Worm (Caenorhabditis elegans) whole organism, L4 larva: ENCODE data around the gene Y116A8C.38.

ENCODE experiments used
- F26F4.8 ChIP-seq: fragments of 200-800 bp; sonication (Bioruptor generic); conservative IDR thresholded peaks from 2 replicates; pipeline ENCODE4 v1.3.6; 2022; ENCODE audit warnings: missing genetic modification characterization, missing compliant biosample characterization
- R02D3.7 ChIP-seq: fragments of 150-350 bp; sonication (generic microtip); optimal IDR thresholded peaks from 3 replicates; lab custom pipeline; 2014; ENCODE audit warnings: missing biosample characterization, missing genetic modification characterization
- T26A8.4 ChIP-seq: fragments of 200-800 bp; sonication (Bioruptor generic); IDR thresholded peaks from 2 replicates; pipeline ENCODE4 v1.3.6; 2022; ENCODE audit warnings: missing genetic modification characterization, missing compliant biosample characterization
- ZK337.2 ChIP-seq: fragments of 200-800 bp; sonication (Bioruptor generic); IDR thresholded peaks from 2 replicates; pipeline ENCODE4 v1.3.6; 2022; ENCODE audit warnings: missing genetic modification reagents, missing genetic modification characterization, missing compliant biosample characterization
- ZK546.5 ChIP-seq, 2 experiments: sonication (generic microtip); optimal IDR thresholded peaks; 2 replicates each; lab custom pipeline; 2017; ENCODE audit warnings: missing biosample characterization in 2 of 2, missing genetic modification characterization in 2 of 2
- arid-1 ChIP-seq: fragments of 200-800 bp; sonication (Bioruptor generic); conservative IDR thresholded peaks from 2 replicates; pipeline ENCODE4 v1.3.6; 2022; ENCODE audit warnings: missing genetic modification reagents, missing genetic modification characterization, missing compliant biosample characterization
- ceh-28 ChIP-seq: fragments of 150-350 bp; optimal IDR thresholded peaks from 2 replicates; lab custom pipeline; 2014; ENCODE audit warnings: missing biosample characterization, missing genetic modification reagents, missing genetic modification characterization
- ceh-32 ChIP-seq: sonication (generic microtip); optimal IDR thresholded peaks from 2 replicates; lab custom pipeline; 2016; ENCODE audit warnings: mild to moderate bottlenecking, missing genetic modification characterization, missing compliant biosample characterization; ENCODE audit not compliant: poor library complexity
- daf-16 ChIP-seq, 3 experiments: sonication (generic microtip); optimal IDR thresholded peaks; 2 replicates each; lab custom pipeline; 2016 to 2017; ENCODE audit warnings: missing genetic modification characterization in 3 of 3, missing genetic modification reagents in 3 of 3, mild to moderate bottlenecking in 2 of 3, missing compliant biosample characterization in 2 of 3, missing biosample characterization in 1 of 3, moderate library complexity in 1 of 3
- daf-8 ChIP-seq: fragments of 200-800 bp; sonication (Bioruptor generic); IDR thresholded peaks from 2 replicates; pipeline ENCODE4 v1.3.6; 2022; ENCODE audit warnings: missing genetic modification characterization, missing compliant biosample characterization
- dmd-6 ChIP-seq: fragments of 200-800 bp; sonication (Bioruptor generic); IDR thresholded peaks from 2 replicates; pipeline ENCODE4 v1.3.6; 2022; ENCODE audit warnings: missing genetic modification reagents, missing genetic modification characterization, missing compliant biosample characterization
- dmd-9 ChIP-seq: fragments of 200-800 bp; sonication (Bioruptor generic); IDR thresholded peaks from 2 replicates; pipeline ENCODE4 v1.3.6; 2022; ENCODE audit warnings: missing genetic modification reagents, missing genetic modification characterization, missing compliant biosample characterization
- hif-1 ChIP-seq, 2 experiments: sonication (generic microtip); optimal IDR thresholded peaks; 2 replicates each; lab custom pipeline; 2016 to 2017; ENCODE audit warnings: missing compliant biosample characterization in 2 of 2, missing genetic modification characterization in 2 of 2, missing genetic modification reagents in 2 of 2, missing genotype in 2 of 2, mild to moderate bottlenecking in 1 of 2
- lin-15B ChIP-seq: fragments of 150-350 bp; sonication (generic microtip); optimal IDR thresholded peaks from 3 replicates; lab custom pipeline; 2014; ENCODE audit warnings: missing biosample characterization, missing genetic modification characterization
- lin-29 ChIP-seq: fragments of 200-800 bp; sonication (Bioruptor generic); IDR thresholded peaks from 2 replicates; pipeline ENCODE4 v1.3.6; 2022; ENCODE audit warnings: missing genetic modification reagents, missing genetic modification characterization, missing compliant biosample characterization
- mdl-1 ChIP-seq, 2 experiments: fragments of 150-350 bp in 1 of 2; sonication (generic microtip) in 1 of 2; optimal IDR thresholded peaks; 2 replicates each; lab custom pipeline; 2014 to 2017; ENCODE audit warnings: missing biosample characterization in 2 of 2, missing genetic modification characterization in 2 of 2
- mes-2 ChIP-seq: sonication (generic microtip); optimal IDR thresholded peaks from 2 replicates; lab custom pipeline; 2016; ENCODE audit warnings: missing genotype, mild to moderate bottlenecking, missing genetic modification characterization, missing compliant biosample characterization; ENCODE audit not compliant: poor library complexity, severe bottlenecking
- nhr-102 ChIP-seq: sonication (generic microtip); optimal IDR thresholded peaks from 2 replicates; lab custom pipeline; 2016; ENCODE audit warnings: mild to moderate bottlenecking, missing genetic modification characterization, moderate library complexity, missing compliant biosample characterization
- pha-4 ChIP-seq, 2 experiments: fragments of 150-350 bp in 1 of 2; fragments of 200-800 bp in 1 of 2; sonication (Bioruptor generic) in 1 of 2; IDR thresholded peaks in 1 of 2; optimal IDR thresholded peaks in 1 of 2; 2 replicates each; pipeline versions ENCODE4 v1.3.6 to Lab custom; 2014 to 2022; ENCODE audit warnings: missing genetic modification characterization in 2 of 2, missing genetic modification reagents in 2 of 2, missing biosample characterization in 1 of 2, missing compliant biosample characterization in 1 of 2
- pqm-1 ChIP-seq: sonication (generic microtip); optimal IDR thresholded peaks from 2 replicates; lab custom pipeline; 2017; ENCODE audit warnings: missing biosample characterization, missing genetic modification characterization
- sdz-12 ChIP-seq: fragments of 200-800 bp; sonication (Bioruptor generic); optimal IDR thresholded peaks from 2 replicates; lab custom pipeline; 2018; ENCODE audit warnings: mild to moderate bottlenecking, missing genetic modification characterization, missing compliant biosample characterization
- set-16 ChIP-seq: fragments of 200-800 bp; sonication (Bioruptor generic); IDR thresholded peaks from 2 replicates; pipeline ENCODE4 v1.3.6; 2022; ENCODE audit warnings: missing genetic modification reagents, missing genetic modification characterization, missing compliant biosample characterization
- zip-11 ChIP-seq: fragments of 200-800 bp; sonication (Bioruptor generic); IDR thresholded peaks from 2 replicates; pipeline ENCODE4 v1.3.6; 2022; ENCODE audit warnings: missing genetic modification characterization, missing compliant biosample characterization
- ztf-7 ChIP-seq: fragments of 150-350 bp; optimal IDR thresholded peaks from 2 replicates; lab custom pipeline; 2014; ENCODE audit warnings: missing biosample characterization, missing genetic modification characterization

Gene Y116A8C.38

ce11 chrIV:17179071-17179470, 47.7 kb downstream of the Y116A8C.38 start (continued):
- peak; percentile 90 for TF ChIP-seq pqm-1 (tag; lab: Kevin White, UChicago)

DNA sequence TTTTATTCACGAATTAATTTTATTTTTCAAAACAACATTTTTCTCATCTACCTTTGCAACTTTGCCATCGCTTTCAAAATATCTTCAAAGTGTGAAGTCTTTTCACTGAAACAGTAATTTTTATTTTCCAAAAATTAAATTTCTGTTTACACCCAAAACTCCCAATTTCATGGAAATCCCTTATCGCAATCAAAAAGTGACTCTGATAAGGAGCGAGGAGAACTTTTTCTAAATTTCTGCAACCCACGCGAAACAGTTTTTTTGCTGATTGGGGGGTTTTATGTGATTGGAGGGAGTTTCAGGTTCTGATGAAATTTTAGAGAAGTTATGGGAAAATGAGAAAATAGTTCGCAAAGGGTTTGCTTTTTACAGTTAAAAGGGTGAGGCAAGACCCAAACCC, 48.2 kb downstream of the Y116A8C.38 start:
- TF ChIP-seq ceh-28: no peak
- no peak for TF ChIP-seq zip-11
- no peak for TF ChIP-seq dmd-9 (GFP tag; lab: Robert Waterston, UW)
- TF ChIP-seq mdl-1 (tag; optimal IDR thresholded peaks at IDR 0.05; lab: Kevin White, UChicago): no peak
- no peak for TF ChIP-seq mes-2
- TF ChIP-seq pqm-1 (tag; lab: Kevin White, UChicago): peak; percentile 86
- no peak for TF ChIP-seq ZK337.2
- no peak for TF ChIP-seq R02D3.7
- TF ChIP-seq F26F4.8: no peak
- no peak for TF ChIP-seq lin-15B
- TF ChIP-seq daf-16 (GFP tag; optimal IDR thresholded peaks at IDR 0.05; lab: Kevin White, UChicago): no peak
- peak; percentile 61 for TF ChIP-seq daf-16 (tag; optimal IDR thresholded peaks at IDR 0.05; lab: Kevin White, UChicago)
- no peak for TF ChIP-seq daf-8 (GFP tag; lab: Robert Waterston, UW)
- no peak for TF ChIP-seq dmd-6
- TF ChIP-seq hif-1 (tag; optimal IDR thresholded peaks at IDR 0.05; lab: Kevin White, UChicago): no peak

- no peak for TF ChIP-seq ztf-7 (tag; lab: Kevin White, UChicago)
- TF ChIP-seq arid-1: 0 out of 2 replicates have a peak, but pooled peaks have one; percentile 18
- peak; percentile 33; the same call in 1 of the 2 replicates for TF ChIP-seq pha-4 (GFP tag; IDR thresholded peaks at IDR 0.05; lab: Robert Waterston, UW)
- TF ChIP-seq pha-4 (tag; optimal IDR thresholded peaks at IDR 0.05; lab: Kevin White, UChicago): no peak
- TF ChIP-seq ceh-32 (tag; lab: Kevin White, UChicago): no peak
- TF ChIP-seq ZK546.5 (tag; optimal IDR thresholded peaks at IDR 0.05; lab: Kevin White, UChicago): no peak
- TF ChIP-seq lin-29 (GFP tag; lab: Robert Waterston, UW): no peak
- TF ChIP-seq set-16 (GFP tag; lab: Robert Waterston, UW): peak; percentile 99
- TF ChIP-seq dmd-6: no peak
- peak; percentile 29 for TF ChIP-seq nhr-102 (tag; lab: Kevin White, UChicago)
- TF ChIP-seq sdz-12 (GFP tag; lab: Kevin White, UChicago): peak; percentile 26
- 0 out of 2 replicates have a peak, but pooled peaks have one; percentile 5 for TF ChIP-seq T26A8.4 (GFP tag; lab: Robert Waterston, UW)
- TF ChIP-seq, all 104 proteins: peak for 6
Measured at ce11 chrIV:17183032-17183608, 51.8 kb downstream of the Y116A8C.38 start.
